Worm (Caenorhabditis elegans) whole organism, late embryonic: ENCODE measurements around the gene lido-4.

Source experiments
- C38D4.7 ChIP-seq: fragments of 200-800 bp; sonication (Bioruptor generic); optimal IDR thresholded peaks from 2 replicates; lab custom pipeline; 2018; ENCODE audit warnings: mild to moderate bottlenecking, missing genetic modification characterization, moderate library complexity, missing compliant biosample characterization
- ama-1 ChIP-seq: fragments of 150-350 bp; optimal IDR thresholded peaks from 2 replicates; lab custom pipeline; 2014
- che-1 ChIP-seq: sonication (generic microtip); optimal IDR thresholded peaks from 2 replicates; lab custom pipeline; 2016; ENCODE audit warnings: mild to moderate bottlenecking, missing genetic modification characterization, missing compliant biosample characterization
- elt-2 ChIP-seq: sonication (generic microtip); optimal IDR thresholded peaks from 2 replicates; lab custom pipeline; 2016; ENCODE audit warnings: missing genetic modification reagents, missing genetic modification characterization, missing compliant biosample characterization
- hlh-30 ChIP-seq: sonication (generic microtip); optimal IDR thresholded peaks from 2 replicates; lab custom pipeline; 2017; ENCODE audit warnings: antibody characterized with exemption, missing genetic modification characterization, missing compliant biosample characterization; ENCODE audit not compliant: insufficient read depth
- nhr-11 ChIP-seq: fragments of 150-350 bp; optimal IDR thresholded peaks from 2 replicates; lab custom pipeline; 2014; ENCODE audit warnings: missing biosample characterization, missing genetic modification characterization
- npax-4 ChIP-seq: sonication (generic microtip); optimal IDR thresholded peaks from 2 replicates; lab custom pipeline; 2016; ENCODE audit warnings: missing genetic modification characterization, missing compliant biosample characterization
- pha-4 ChIP-seq: fragments of 150-350 bp; optimal IDR thresholded peaks from 2 replicates; lab custom pipeline; 2018; ENCODE audit warnings: missing biosample characterization, missing genetic modification reagents, missing genetic modification characterization
- rnt-1 ChIP-seq: sonication (generic microtip); optimal IDR thresholded peaks from 2 replicates; lab custom pipeline; 2016; ENCODE audit warnings: missing genetic modification characterization, missing compliant biosample characterization
- zip-5 ChIP-seq: sonication (generic microtip); optimal IDR thresholded peaks from 2 replicates; lab custom pipeline; 2016; ENCODE audit warnings: missing genetic modification characterization, missing compliant biosample characterization

ce11 chrX:17107670-17108069 lies at the start of gene lido-4:
- TF ChIP-seq elt-2 (tag; lab: Kevin White, UChicago), result no peak
- no peak for TF ChIP-seq ama-1 (lab: Kevin White, UChicago)
- TF ChIP-seq rnt-1 (tag; lab: Kevin White, UChicago), result no peak
- TF ChIP-seq npax-4, result no peak
- TF ChIP-seq hlh-30 (tag; lab: Kevin White, UChicago), result no peak
- no peak for TF ChIP-seq che-1 (tag; lab: Kevin White, UChicago)
- TF ChIP-seq pha-4 (tag; lab: Kevin White, UChicago), result no peak
- TF ChIP-seq C38D4.7, result no peak
- no peak for TF ChIP-seq zip-5 (tag; lab: Kevin White, UChicago)
- TF ChIP-seq nhr-11 (tag; lab: Kevin White, UChicago), result no peak
